Fruit fly (Drosophila melanogaster) whole organism, embryonic: ENCODE measurements around the gene CG6136.

Experiments used
- Atf3 ChIP-seq: fragments of 200-800 bp; sonication (Bioruptor generic); optimal IDR thresholded peaks from 3 replicates; lab custom pipeline; 2016; ENCODE audit warnings: missing biosample characterization, missing genetic modification characterization
- B-H2 ChIP-seq: fragments of 200-800 bp; sonication (Bioruptor generic); optimal IDR thresholded peaks from 2 replicates; lab custom pipeline; 2018; ENCODE audit warnings: missing biosample characterization, mild to moderate bottlenecking, missing genetic modification characterization
- CG10147 ChIP-seq: fragments of 200-800 bp; sonication (Bioruptor generic); optimal IDR thresholded peaks from 2 replicates; lab custom pipeline; 2019; ENCODE audit warnings: missing biosample characterization, mild to moderate bottlenecking, missing genetic modification characterization, moderate library complexity
- CG15011 ChIP-seq: fragments of 200-800 bp; sonication (Bioruptor generic); optimal IDR thresholded peaks from 3 replicates; lab custom pipeline; 2018; ENCODE audit warnings: missing biosample characterization, mild to moderate bottlenecking, missing genetic modification characterization
- CG15601 ChIP-seq: fragments of 200-800 bp; sonication (Bioruptor generic); optimal IDR thresholded peaks from 3 replicates; lab custom pipeline; 2019; ENCODE audit warnings: missing biosample characterization, mild to moderate bottlenecking, missing genetic modification characterization, moderate library complexity
- CG17359 ChIP-seq: fragments of 200-800 bp; sonication (Bioruptor generic); optimal IDR thresholded peaks from 3 replicates; lab custom pipeline; 2018; ENCODE audit warnings: missing biosample characterization, mild to moderate bottlenecking, missing genetic modification characterization, moderate library complexity
- CG17802 ChIP-seq: fragments of 200-800 bp; sonication (Bioruptor generic); optimal IDR thresholded peaks from 2 replicates; lab custom pipeline; 2018; ENCODE audit warnings: missing biosample characterization, mild to moderate bottlenecking, missing genetic modification characterization, moderate library complexity
- CG17912 ChIP-seq: fragments of 200-800 bp; sonication (Bioruptor generic); optimal IDR thresholded peaks from 2 replicates; lab custom pipeline; 2018; ENCODE audit warnings: missing biosample characterization, mild to moderate bottlenecking, missing genetic modification characterization
- CG3065 ChIP-seq: fragments of 200-800 bp; sonication (Bioruptor generic); optimal IDR thresholded peaks from 2 replicates; lab custom pipeline; 2016; ENCODE audit warnings: missing biosample characterization, missing genetic modification characterization
- CG32767 ChIP-seq: fragments of 200-800 bp; sonication (Bioruptor generic); IDR thresholded peaks from 2 replicates; pipeline ENCODE4 v1.3.6; 2022; ENCODE audit warnings: missing biosample characterization, missing genetic modification characterization
- CG32772 ChIP-seq: fragments of 200-800 bp; sonication (Bioruptor generic); IDR thresholded peaks from 2 replicates; pipeline ENCODE4 v1.3.6; 2022; ENCODE audit warnings: missing biosample characterization, missing genetic modification characterization
- CG3838 ChIP-seq: fragments of 200-800 bp; sonication (Bioruptor generic); optimal IDR thresholded peaks from 3 replicates; lab custom pipeline; 2016; ENCODE audit warnings: missing biosample characterization, missing genetic modification characterization
- CG42726 ChIP-seq: fragments of 200-800 bp; sonication (Bioruptor generic); IDR thresholded peaks from 2 replicates; pipeline ENCODE4 v1.3.6; 2022; ENCODE audit warnings: missing biosample characterization, missing genetic modification characterization; ENCODE audit not compliant: partially characterized antibody
- CG4424 ChIP-seq: fragments of 200-800 bp; sonication (Bioruptor generic); optimal IDR thresholded peaks from 3 replicates; lab custom pipeline; 2016; ENCODE audit warnings: missing biosample characterization, missing genetic modification characterization
- CG4617 ChIP-seq: fragments of 200-800 bp; sonication (Bioruptor generic); optimal IDR thresholded peaks from 3 replicates; lab custom pipeline; 2016; ENCODE audit warnings: missing biosample characterization, missing genetic modification characterization, borderline replicate concordance
- CG5953 ChIP-seq: fragments of 200-800 bp; sonication (Bioruptor generic); IDR thresholded peaks from 2 replicates; pipeline ENCODE4 v1.3.6; 2022; ENCODE audit warnings: missing biosample characterization, missing genetic modification characterization
- CG9215 ChIP-seq: fragments of 200-800 bp; sonication (Bioruptor generic); IDR thresholded peaks from 2 replicates; pipeline ENCODE4 v1.3.6; 2022; ENCODE audit warnings: missing biosample characterization, missing genetic modification characterization
- CG9876 ChIP-seq: fragments of 200-800 bp; sonication (Bioruptor generic); optimal IDR thresholded peaks from 2 replicates; lab custom pipeline; 2016; ENCODE audit warnings: missing biosample characterization, missing genetic modification characterization
- Camta ChIP-seq: fragments of 200-800 bp; sonication (Bioruptor generic); optimal IDR thresholded peaks from 2 replicates; lab custom pipeline; 2016; ENCODE audit warnings: missing biosample characterization, missing genetic modification characterization
- Ets65A ChIP-seq: fragments of 200-800 bp; sonication (Bioruptor generic); peaks from one replicate; lab custom pipeline; 2016; ENCODE audit warnings: missing biosample characterization, missing genetic modification characterization
- HLH4C ChIP-seq: fragments of 200-800 bp; sonication (Bioruptor generic); IDR thresholded peaks from 3 replicates; pipeline ENCODE4 v1.3.6; 2022; ENCODE audit warnings: missing biosample characterization, missing genetic modification characterization; ENCODE audit not compliant: partially characterized antibody
- Hey ChIP-seq: fragments of 200-800 bp; sonication (Bioruptor generic); optimal IDR thresholded peaks from 3 replicates; lab custom pipeline; 2018; ENCODE audit warnings: missing biosample characterization, mild to moderate bottlenecking, missing genetic modification characterization
- Hr3 ChIP-seq: fragments of 200-800 bp; sonication (Bioruptor generic); optimal IDR thresholded peaks from 3 replicates; lab custom pipeline; 2016; ENCODE audit warnings: missing biosample characterization, missing genetic modification characterization
- Lhr ChIP-seq: fragments of 200-800 bp; sonication (Bioruptor generic); optimal IDR thresholded peaks from 3 replicates; lab custom pipeline; 2017; ENCODE audit warnings: mild to moderate bottlenecking, missing biosample characterization, missing genetic modification reagents, missing genetic modification characterization
- NK7.1 ChIP-seq: fragments of 200-800 bp; sonication (Bioruptor generic); optimal IDR thresholded peaks from 3 replicates; lab custom pipeline; 2016; ENCODE audit warnings: missing biosample characterization, missing genetic modification characterization
- Oaz ChIP-seq: fragments of 200-800 bp; sonication (Bioruptor generic); IDR thresholded peaks from 2 replicates; pipeline ENCODE4 v1.3.6; 2022; ENCODE audit warnings: missing biosample characterization, missing genetic modification characterization
- Sry-β ChIP-seq: fragments of 200-800 bp; sonication (Bioruptor generic); optimal IDR thresholded peaks from 2 replicates; lab custom pipeline; 2018; ENCODE audit warnings: missing biosample characterization, mild to moderate bottlenecking, missing genetic modification characterization, moderate library complexity
- ab ChIP-seq: fragments of 200-800 bp; sonication (Bioruptor generic); optimal IDR thresholded peaks from 2 replicates; lab custom pipeline; 2016; ENCODE audit warnings: missing biosample characterization, missing genetic modification characterization
- aop ChIP-seq: fragments of 200-800 bp; sonication (Bioruptor generic); IDR thresholded peaks from 2 replicates; pipeline ENCODE4 v1.3.6; 2022; ENCODE audit warnings: missing biosample characterization, missing genetic modification characterization
- bab2 ChIP-seq: fragments of 200-800 bp; sonication (Bioruptor generic); optimal IDR thresholded peaks from 2 replicates; lab custom pipeline; 2016; ENCODE audit warnings: missing biosample characterization, missing genetic modification characterization
- bcd ChIP-seq: fragments of 200-800 bp; sonication (Bioruptor generic); optimal IDR thresholded peaks from 2 replicates; lab custom pipeline; 2017; ENCODE audit warnings: missing biosample characterization, mild to moderate bottlenecking, missing genetic modification characterization
- cato ChIP-seq: fragments of 200-800 bp; sonication (Bioruptor generic); optimal IDR thresholded peaks from 2 replicates; lab custom pipeline; 2016; ENCODE audit warnings: missing biosample characterization, missing genetic modification characterization, borderline replicate concordance
- dmrt99B ChIP-seq: fragments of 200-800 bp; sonication (Bioruptor generic); optimal IDR thresholded peaks from 2 replicates; lab custom pipeline; 2018; ENCODE audit warnings: missing biosample characterization, mild to moderate bottlenecking, missing genetic modification characterization, moderate library complexity
- dpn ChIP-seq, 2 experiments: fragments of 200-800 bp; sonication (Bioruptor generic); optimal IDR thresholded peaks; 3 replicates each; lab custom pipeline; 2016; ENCODE audit warnings: missing biosample characterization in 2 of 2, missing genetic modification characterization in 2 of 2
- fd64A ChIP-seq: fragments of 200-800 bp; sonication (Bioruptor generic); optimal IDR thresholded peaks from 3 replicates; lab custom pipeline; 2018; ENCODE audit warnings: missing biosample characterization, mild to moderate bottlenecking, missing genetic modification characterization
- fu2 ChIP-seq: fragments of 200-800 bp; sonication (Bioruptor generic); optimal IDR thresholded peaks from 2 replicates; lab custom pipeline; 2016; ENCODE audit warnings: missing biosample characterization, missing genetic modification characterization
- gsb-n ChIP-seq: fragments of 200-800 bp; sonication (Bioruptor generic); optimal IDR thresholded peaks from 3 replicates; lab custom pipeline; 2018; ENCODE audit warnings: missing biosample characterization, mild to moderate bottlenecking, missing genetic modification characterization
- her ChIP-seq: fragments of 200-800 bp; sonication (Bioruptor generic); optimal IDR thresholded peaks from 2 replicates; lab custom pipeline; 2016; ENCODE audit warnings: missing biosample characterization, missing genetic modification characterization
- inv ChIP-seq: fragments of 200-800 bp; sonication (Bioruptor generic); IDR thresholded peaks from 2 replicates; pipeline ENCODE4 v1.3.6; 2022; ENCODE audit warnings: missing biosample characterization, missing genetic modification characterization; ENCODE audit not compliant: partially characterized antibody
- kah ChIP-seq: fragments of 200-800 bp; sonication (Bioruptor generic); optimal IDR thresholded peaks from 2 replicates; lab custom pipeline; 2018; ENCODE audit warnings: missing biosample characterization, mild to moderate bottlenecking, missing genetic modification characterization
- kni ChIP-seq: fragments of 200-800 bp; sonication (Bioruptor generic); optimal IDR thresholded peaks from 3 replicates; lab custom pipeline; 2017; ENCODE audit warnings: mild to moderate bottlenecking, missing biosample characterization, missing genetic modification reagents, missing genetic modification characterization
- mirr ChIP-seq: fragments of 200-800 bp; sonication (Bioruptor generic); optimal IDR thresholded peaks from 3 replicates; lab custom pipeline; 2018; ENCODE audit warnings: missing biosample characterization, mild to moderate bottlenecking, missing genetic modification characterization
- mld ChIP-seq: fragments of 200-800 bp; sonication (Bioruptor generic); IDR thresholded peaks from 3 replicates; pipeline ENCODE4 v1.3.6; 2022; ENCODE audit warnings: missing biosample characterization, missing genetic modification characterization; ENCODE audit not compliant: partially characterized antibody
- nom ChIP-seq: fragments of 200-800 bp; sonication (Bioruptor generic); optimal IDR thresholded peaks from 2 replicates; lab custom pipeline; 2017; ENCODE audit warnings: missing biosample characterization, missing genetic modification characterization, mild to moderate bottlenecking, moderate library complexity, missing genetic modification reagents
- prd ChIP-seq, 3 experiments: fragments of >200 bp in 2 of 3; fragments of 200-800 bp in 1 of 3; sonication (Bioruptor generic) in 1 of 3; optimal IDR thresholded peaks in 2 of 3; IDR thresholded peaks in 1 of 3; 2 replicates in 2 of 3; 3 replicates in 1 of 3; pipeline versions ENCODE4 v1.3.6 to Lab custom; 2017 to 2022; ENCODE audit warnings: missing biosample characterization in 1 of 3, missing genetic modification characterization in 1 of 3
- seq ChIP-seq: fragments of 200-800 bp; sonication (Bioruptor generic); IDR thresholded peaks from 2 replicates; pipeline ENCODE4 v1.3.6; 2022; ENCODE audit warnings: missing biosample characterization, missing genetic modification characterization
- so ChIP-seq: fragments of 200-800 bp; sonication (Bioruptor generic); IDR thresholded peaks from 3 replicates; pipeline ENCODE4 v1.3.6; 2022; ENCODE audit warnings: missing biosample characterization, missing genetic modification characterization
- sqz ChIP-seq: fragments of 200-800 bp; sonication (Bioruptor generic); optimal IDR thresholded peaks from 3 replicates; lab custom pipeline; 2018; ENCODE audit warnings: missing biosample characterization, mild to moderate bottlenecking, missing genetic modification characterization
- sr ChIP-seq: fragments of 200-800 bp; sonication (Bioruptor generic); IDR thresholded peaks from 3 replicates; pipeline ENCODE4 v1.3.6; 2022; ENCODE audit warnings: missing biosample characterization, missing genetic modification characterization
- tio ChIP-seq: fragments of 200-800 bp; sonication (Bioruptor generic); optimal IDR thresholded peaks from 2 replicates; lab custom pipeline; 2017; ENCODE audit warnings: missing biosample characterization, missing genetic modification characterization, inconsistent platforms
- zf30C ChIP-seq: fragments of 200-800 bp; sonication (Bioruptor generic); optimal IDR thresholded peaks from 3 replicates; lab custom pipeline; 2018; ENCODE audit warnings: missing biosample characterization, mild to moderate bottlenecking, missing genetic modification characterization

The CG6136 gene

DNA sequence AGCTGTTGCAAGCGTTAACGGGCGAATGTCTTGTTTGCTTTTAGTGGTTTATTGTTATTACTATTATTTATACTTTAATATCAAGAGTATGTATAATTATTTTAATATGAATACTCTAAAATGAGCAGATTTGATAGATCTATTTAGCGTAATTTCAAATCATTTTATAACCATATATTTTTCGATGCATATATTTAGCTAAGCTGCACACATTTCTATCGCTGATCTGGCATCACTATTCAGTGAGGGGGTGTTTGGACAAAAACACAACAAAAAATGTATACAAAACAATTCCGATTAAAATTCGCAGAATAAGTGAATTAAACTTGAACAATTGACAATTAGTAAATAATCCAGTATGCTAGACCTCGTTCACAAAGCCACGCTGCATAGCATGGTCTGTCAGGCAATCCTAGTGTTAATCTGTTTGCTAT, 21.0 kb downstream of the CG6136 start, which contains the start of the genes Trs33 and Tmtc4 (continued):
- TF ChIP-seq Sry-β (GFP tag; lab: Kevin White, UChicago) (peak; percentile 89), zf30C (GFP tag; lab: Kevin White, UChicago) (peak; percentile 35), CG3065 (GFP tag; lab: Kevin White, UChicago) (no peak), CG5953 (GFP tag; lab: Robert Waterston, UW) (no peak), gsb-n (tag; lab: Kevin White, UChicago) (peak; percentile 58), nom (GFP tag; lab: Kevin White, UChicago) (no peak), bab2 (GFP tag; lab: Kevin White, UChicago) (no peak), CG4424 (peak; percentile 26), tio (no peak), cato (GFP tag; lab: Kevin White, UChicago) (no peak), aop (GFP tag; lab: Robert Waterston, UW) (no peak), inv (GFP tag; lab: Robert Waterston, UW) (no peak), Lhr (GFP tag; lab: Kevin White, UChicago) (no peak), CG15601 (tag; lab: Kevin White, UChicago) (peak; percentile 31), her (GFP tag; lab: Kevin White, UChicago) (no peak), dmrt99B (no peak), CG17802 (tag; lab: Kevin White, UChicago) (no peak), CG9876 (no peak), CG42726 (GFP tag; lab: Robert Waterston, UW) (no peak), CG17912 (no peak), so (no peak), ab (GFP tag; lab: Kevin White, UChicago) (no peak), B-H2 (GFP tag; lab: Kevin White, UChicago) (peak; percentile 61), NK7.1 (GFP tag; lab: Kevin White, UChicago) (no peak), CG3838 (GFP tag; lab: Kevin White, UChicago) (no peak), CG4617 (peak; percentile 72), mld (GFP tag; lab: Robert Waterston, UW) (no peak), dpn (GFP tag; optimal IDR thresholded peaks at IDR 0.05; lab: Kevin White, UChicago) (peak in 1 of 2 experiments; percentile 28), CG10147 (GFP tag; lab: Kevin White, UChicago) (peak; percentile 31), Hr3 (GFP tag; lab: Kevin White, UChicago) (peak; percentile 44), mirr (GFP tag; lab: Kevin White, UChicago) (no peak), fu2 (GFP tag; lab: Kevin White, UChicago) (no peak), kah (GFP tag; lab: Kevin White, UChicago) (no peak), Atf3 (no peak), CG15011 (GFP tag; lab: Kevin White, UChicago) (no peak), sr (GFP tag; lab: Robert Waterston, UW) (no peak), CG17359 (tag; lab: Kevin White, UChicago) (peak; percentile 28), sqz (no peak), Ets65A (peak; percentile 69), seq (GFP tag; lab: Robert Waterston, UW) (no peak), CG9215 (GFP tag; lab: Robert Waterston, UW) (no peak), kni (peak; percentile 99), Oaz (no peak), CG32772 (GFP tag; lab: Robert Waterston, UW) (no peak), bcd (peak; percentile 26), Camta (GFP tag; lab: Kevin White, UChicago) (no peak), prd (optimal IDR thresholded peaks at IDR 0.05; lab: Kevin White, UChicago) (no peak), prd (GFP tag; IDR thresholded peaks at IDR 0.05; lab: Robert Waterston, UW) (no peak), fd64A (no peak), Hey (tag; lab: Kevin White, UChicago) (no peak), HLH4C (GFP tag; lab: Robert Waterston, UW) (no peak), CG32767 (GFP tag; lab: Robert Waterston, UW) (peak; percentile 22; the same call in 1 of the 2 replicates)
